Fruit fly (Drosophila melanogaster) whole organism, embryonic: Measurements from ENCODE around the gene AnxB9.
A peak's percentile ranks its signal among the peaks of the same experiment; 100 is the strongest.

ENCODE experiments used
- Asciz ChIP-seq: fragments of 200-800 bp; sonication (Bioruptor generic); optimal IDR thresholded peaks from 2 replicates; lab custom pipeline; 2017; ENCODE audit warnings: missing biosample characterization, mild to moderate bottlenecking, missing genetic modification characterization, missing genetic modification reagents
- Bgb ChIP-seq: fragments of 200-800 bp; sonication (Bioruptor generic); IDR thresholded peaks from 2 replicates; pipeline ENCODE4 v1.3.6; 2022; ENCODE audit warnings: missing biosample characterization, missing genetic modification characterization; ENCODE audit not compliant: partially characterized antibody
- CG10274 ChIP-seq: fragments of 200-800 bp; sonication (Bioruptor generic); optimal IDR thresholded peaks from 3 replicates; lab custom pipeline; 2017; ENCODE audit warnings: missing biosample characterization, mild to moderate bottlenecking, missing genetic modification characterization
- CG11247 ChIP-seq: fragments of 200-800 bp; sonication (Bioruptor generic); IDR thresholded peaks from 2 replicates; pipeline ENCODE4 v1.3.6; 2022; ENCODE audit warnings: missing biosample characterization, missing genetic modification characterization
- CG13894 ChIP-seq: fragments of 200-800 bp; sonication (Bioruptor generic); optimal IDR thresholded peaks from 3 replicates; lab custom pipeline; 2018; ENCODE audit warnings: missing biosample characterization, mild to moderate bottlenecking, missing genetic modification characterization, moderate library complexity
- CG14014 ChIP-seq: fragments of 200-800 bp; sonication (Bioruptor generic); IDR thresholded peaks from 2 replicates; pipeline ENCODE4 v1.3.6; 2022; ENCODE audit warnings: missing biosample characterization, missing genetic modification characterization
- CG1529 ChIP-seq: fragments of 200-800 bp; sonication (Bioruptor generic); optimal IDR thresholded peaks from 3 replicates; lab custom pipeline; 2018; ENCODE audit warnings: missing biosample characterization, missing genetic modification characterization
- CG15479 ChIP-seq: fragments of 200-800 bp; sonication (Bioruptor generic); optimal IDR thresholded peaks from 3 replicates; lab custom pipeline; 2019; ENCODE audit warnings: missing biosample characterization, mild to moderate bottlenecking, missing genetic modification characterization, moderate library complexity
- CG15696 ChIP-seq: fragments of 200-800 bp; sonication (Bioruptor generic); optimal IDR thresholded peaks from 2 replicates; lab custom pipeline; 2019; ENCODE audit warnings: missing biosample characterization, mild to moderate bottlenecking, missing genetic modification characterization, moderate library complexity
- CG2116 ChIP-seq: fragments of 200-800 bp; sonication (Bioruptor generic); optimal IDR thresholded peaks from 3 replicates; lab custom pipeline; 2018; ENCODE audit warnings: missing biosample characterization, mild to moderate bottlenecking, missing genetic modification characterization
- CG32772 ChIP-seq: fragments of 200-800 bp; sonication (Bioruptor generic); IDR thresholded peaks from 2 replicates; pipeline ENCODE4 v1.3.6; 2022; ENCODE audit warnings: missing biosample characterization, missing genetic modification characterization
- CG3407 ChIP-seq: fragments of 200-800 bp; sonication (Bioruptor generic); optimal IDR thresholded peaks from 2 replicates; lab custom pipeline; 2018; ENCODE audit warnings: missing biosample characterization, mild to moderate bottlenecking, missing genetic modification characterization
- CG3726 ChIP-seq: fragments of 200-800 bp; sonication (Bioruptor generic); IDR thresholded peaks from 3 replicates; pipeline ENCODE4, ENCODE4 v1.3.6; 2022; ENCODE audit warnings: missing biosample characterization, missing genetic modification characterization
- CG3995 ChIP-seq: fragments of 200-800 bp; sonication (Bioruptor generic); optimal IDR thresholded peaks from 3 replicates; lab custom pipeline; 2016; ENCODE audit warnings: missing biosample characterization, missing genetic modification characterization
- CG5245 ChIP-seq: fragments of 200-800 bp; sonication (Bioruptor generic); optimal IDR thresholded peaks from 3 replicates; lab custom pipeline; 2016; ENCODE audit warnings: missing biosample characterization, missing genetic modification characterization
- CG5953 ChIP-seq: fragments of 200-800 bp; sonication (Bioruptor generic); IDR thresholded peaks from 2 replicates; pipeline ENCODE4 v1.3.6; 2022; ENCODE audit warnings: missing biosample characterization, missing genetic modification characterization
- CG9727 ChIP-seq: fragments of 200-800 bp; sonication (Bioruptor generic); optimal IDR thresholded peaks from 3 replicates; lab custom pipeline; 2017; ENCODE audit warnings: missing biosample characterization, mild to moderate bottlenecking, missing genetic modification characterization
- CG9932 ChIP-seq: fragments of 200-800 bp; sonication (Bioruptor generic); IDR thresholded peaks from 2 replicates; pipeline ENCODE4 v1.3.6; 2022; ENCODE audit warnings: missing biosample characterization, missing genetic modification characterization
- CHES-1-like ChIP-seq: fragments of 200-800 bp; sonication (Bioruptor generic); optimal IDR thresholded peaks from 2 replicates; lab custom pipeline; 2016; ENCODE audit warnings: missing biosample characterization, missing genetic modification characterization
- D19A ChIP-seq: fragments of 200-800 bp; optimal IDR thresholded peaks from 3 replicates; lab custom pipeline; 2019; ENCODE audit warnings: missing biosample characterization, mild to moderate bottlenecking, missing genetic modification characterization, moderate library complexity
- D19B ChIP-seq: fragments of 200-800 bp; sonication (Bioruptor generic); optimal IDR thresholded peaks from 2 replicates; lab custom pipeline; 2017; ENCODE audit warnings: missing biosample characterization, mild to moderate bottlenecking, missing genetic modification characterization
- E2f1 ChIP-seq: fragments of 200-800 bp; sonication (Bioruptor generic); IDR thresholded peaks from 2 replicates; pipeline ENCODE4 v1.3.6; 2022; ENCODE audit warnings: missing biosample characterization, missing genetic modification characterization
- Fer1 ChIP-seq: fragments of 200-800 bp; sonication (Bioruptor generic); optimal IDR thresholded peaks from 2 replicates; lab custom pipeline; 2017; ENCODE audit warnings: missing biosample characterization, mild to moderate bottlenecking, missing genetic modification characterization
- GATAe ChIP-seq: fragments of 200-800 bp; sonication (Bioruptor generic); conservative IDR thresholded peaks from 2 replicates; pipeline ENCODE4 v1.3.6; 2022; ENCODE audit warnings: missing biosample characterization, missing genetic modification characterization
- Gug ChIP-seq: fragments of 200-800 bp; sonication (Bioruptor generic); IDR thresholded peaks from 4 replicates; pipeline ENCODE4 v1.3.6; 2022; ENCODE audit warnings: missing biosample characterization, missing genetic modification characterization
- Hey ChIP-seq: fragments of 200-800 bp; sonication (Bioruptor generic); optimal IDR thresholded peaks from 3 replicates; lab custom pipeline; 2018; ENCODE audit warnings: missing biosample characterization, mild to moderate bottlenecking, missing genetic modification characterization
- Hr78 ChIP-seq, 2 experiments: fragments of 200-800 bp in 1 of 2; fragments of >200 bp in 1 of 2; sonication (Bioruptor generic) in 1 of 2; optimal IDR thresholded peaks; 2 replicates each; lab custom pipeline; 2017 to 2019; ENCODE audit warnings: missing biosample characterization in 2 of 2, missing genetic modification characterization in 2 of 2, mild to moderate bottlenecking in 1 of 2, moderate library complexity in 1 of 2
- MBD-R2 ChIP-seq: fragments of 200-800 bp; sonication (Bioruptor generic); IDR thresholded peaks from 2 replicates; pipeline ENCODE4 v1.3.6; 2022; ENCODE audit warnings: missing biosample characterization, missing genetic modification characterization
- Myb ChIP-seq: fragments of 200-800 bp; sonication (Bioruptor generic); optimal IDR thresholded peaks from 2 replicates; lab custom pipeline; 2016; ENCODE audit warnings: missing biosample characterization, missing genetic modification characterization
- NfI ChIP-seq: fragments of 200-800 bp; sonication (Bioruptor generic); optimal IDR thresholded peaks from 3 replicates; lab custom pipeline; 2018; ENCODE audit warnings: missing biosample characterization, mild to moderate bottlenecking, missing genetic modification characterization, moderate library complexity
- Oli ChIP-seq: fragments of 200-800 bp; sonication (Bioruptor generic); optimal IDR thresholded peaks from 2 replicates; lab custom pipeline; 2018; ENCODE audit warnings: missing biosample characterization, mild to moderate bottlenecking, missing genetic modification characterization, moderate library complexity
- Ravus ChIP-seq: fragments of 200-800 bp; sonication (Bioruptor generic); IDR thresholded peaks from 2 replicates; pipeline ENCODE4 v1.3.6; 2022; ENCODE audit warnings: missing biosample characterization, missing genetic modification characterization
- abd-A ChIP-seq: fragments of 200-800 bp; sonication (Bioruptor generic); optimal IDR thresholded peaks from 3 replicates; lab custom pipeline; 2019; ENCODE audit warnings: missing biosample characterization, mild to moderate bottlenecking, missing genetic modification characterization, moderate library complexity
- ap ChIP-seq: fragments of 200-800 bp; sonication (Bioruptor generic); IDR thresholded peaks from 2 replicates; pipeline ENCODE4 v1.3.6; 2022; ENCODE audit warnings: missing biosample characterization, missing genetic modification characterization
- bbx ChIP-seq: fragments of 200-800 bp; sonication (Bioruptor generic); IDR thresholded peaks from 2 replicates; pipeline ENCODE4 v1.3.6; 2022; ENCODE audit warnings: missing biosample characterization, missing genetic modification characterization; ENCODE audit not compliant: partially characterized antibody
- bigmax ChIP-seq: fragments of 200-800 bp; sonication (Bioruptor generic); optimal IDR thresholded peaks from 2 replicates; lab custom pipeline; 2018; ENCODE audit warnings: missing biosample characterization, mild to moderate bottlenecking, missing genetic modification characterization
- croc ChIP-seq: fragments of 200-800 bp; sonication (Bioruptor generic); conservative IDR thresholded peaks from 3 replicates; pipeline ENCODE4 v1.3.6; 2022; ENCODE audit warnings: missing biosample characterization, missing genetic modification characterization
- danr ChIP-seq: fragments of 200-800 bp; sonication (Bioruptor generic); IDR thresholded peaks from 2 replicates; pipeline ENCODE4 v1.3.6; 2022; ENCODE audit warnings: missing biosample characterization, missing genetic modification characterization
- disco-r ChIP-seq: fragments of 200-800 bp; sonication (Bioruptor generic); optimal IDR thresholded peaks from 2 replicates; lab custom pipeline; 2016; ENCODE audit warnings: missing biosample characterization, missing genetic modification characterization
- fru ChIP-seq: fragments of >200 bp; optimal IDR thresholded peaks from 2 replicates; lab custom pipeline; 2017
- fu2 ChIP-seq: fragments of 200-800 bp; sonication (Bioruptor generic); optimal IDR thresholded peaks from 2 replicates; lab custom pipeline; 2016; ENCODE audit warnings: missing biosample characterization, missing genetic modification characterization
- grn ChIP-seq: fragments of 200-800 bp; sonication (Bioruptor generic); optimal IDR thresholded peaks from 3 replicates; lab custom pipeline; 2017; ENCODE audit warnings: missing biosample characterization, missing genetic modification characterization
- gsb ChIP-seq: fragments of 200-800 bp; sonication (Bioruptor generic); IDR thresholded peaks from 2 replicates; pipeline ENCODE4 v1.3.6; 2022; ENCODE audit warnings: missing biosample characterization, missing genetic modification characterization
- kah ChIP-seq: fragments of 200-800 bp; sonication (Bioruptor generic); optimal IDR thresholded peaks from 2 replicates; lab custom pipeline; 2018; ENCODE audit warnings: missing biosample characterization, mild to moderate bottlenecking, missing genetic modification characterization
- peb ChIP-seq: fragments of 200-800 bp; sonication (Bioruptor generic); IDR thresholded peaks from 2 replicates; pipeline ENCODE4 v1.3.6; 2022; ENCODE audit warnings: missing biosample characterization, missing genetic modification characterization
- pita ChIP-seq: fragments of 200-800 bp; sonication (Bioruptor generic); optimal IDR thresholded peaks from 2 replicates; lab custom pipeline; 2017; ENCODE audit warnings: missing biosample characterization, mild to moderate bottlenecking, missing genetic modification characterization
- sc ChIP-seq, 3 experiments: fragments of >200 bp in 2 of 3; fragments of 200-800 bp in 1 of 3; sonication (Bioruptor generic) in 1 of 3; optimal IDR thresholded peaks; 2 replicates in 2 of 3; 3 replicates in 1 of 3; lab custom pipeline; 2017; ENCODE audit warnings: mild to moderate bottlenecking in 1 of 3, missing biosample characterization in 1 of 3, missing genetic modification characterization in 1 of 3, missing genetic modification reagents in 1 of 3
- sd ChIP-seq: fragments of 200-800 bp; sonication (Bioruptor generic); optimal IDR thresholded peaks from 3 replicates; lab custom pipeline; 2018; ENCODE audit warnings: missing biosample characterization, mild to moderate bottlenecking, missing genetic modification characterization, moderate library complexity
- stc ChIP-seq: fragments of 200-800 bp; sonication (Bioruptor generic); IDR thresholded peaks from 2 replicates; pipeline ENCODE4 v1.3.6; 2022; ENCODE audit warnings: missing biosample characterization, missing genetic modification characterization
- stwl ChIP-seq: fragments of 200-800 bp; sonication (Bioruptor generic); optimal IDR thresholded peaks from 3 replicates; lab custom pipeline; 2018; ENCODE audit warnings: missing biosample characterization, mild to moderate bottlenecking, missing genetic modification characterization, moderate library complexity

The AnxB9 gene

dm6 chr3R:21097631-21098117, 32.6 kb downstream of the AnxB9 start, which contains the start of gene RhoGAP93B (continued):
- TF ChIP-seq Asciz (GFP tag; lab: Kevin White, UChicago) = no peak
- peak; percentile 86 for TF ChIP-seq CG32772 (GFP tag; lab: Robert Waterston, UW)
- TF ChIP-seq D19B (GFP tag; lab: Kevin White, UChicago) = peak; percentile 35
- peak; percentile 94 for TF ChIP-seq CG14014 (GFP tag; lab: Robert Waterston, UW)
- peak; percentile 33 for TF ChIP-seq grn (GFP tag; lab: Kevin White, UChicago)
- no peak for TF ChIP-seq abd-A (tag; lab: Kevin White, UChicago)
- TF ChIP-seq CG9727 (GFP tag; lab: Kevin White, UChicago) = peak; percentile 90
- peak; percentile 51 for TF ChIP-seq CG3995 (GFP tag; lab: Kevin White, UChicago)
- TF ChIP-seq bbx = peak; percentile 100
- TF ChIP-seq danr (GFP tag; lab: Robert Waterston, UW) = peak; percentile 69; the same call in 1 of the 2 replicates
- TF ChIP-seq CG2116 = peak; percentile 90
- peak; percentile 74 for TF ChIP-seq NfI (GFP tag; lab: Kevin White, UChicago)
- TF ChIP-seq CG11247 (GFP tag; lab: Robert Waterston, UW) = peak; percentile 89
- TF ChIP-seq Ravus (GFP tag; lab: Robert Waterston, UW) = peak; percentile 81
- TF ChIP-seq fu2 (GFP tag; lab: Kevin White, UChicago) = peak; percentile 93
- peak; percentile 12 for TF ChIP-seq kah (GFP tag; lab: Kevin White, UChicago)
- TF ChIP-seq CG3407 (GFP tag; lab: Kevin White, UChicago) = no peak
- TF ChIP-seq stwl (tag; lab: Kevin White, UChicago) = peak; percentile 87
- TF ChIP-seq ap (GFP tag; lab: Robert Waterston, UW) = peak; percentile 76
- TF ChIP-seq CG15696 (tag; lab: Kevin White, UChicago) = peak; percentile 90
- TF ChIP-seq bigmax (GFP tag; lab: Kevin White, UChicago) = no peak
- peak; percentile 92 for TF ChIP-seq Myb (GFP tag; lab: Kevin White, UChicago)
- no peak for TF ChIP-seq Hr78 (GFP tag; optimal IDR thresholded peaks at IDR 0.05; lab: Kevin White, UChicago)
- no peak for TF ChIP-seq pita (GFP tag; lab: Kevin White, UChicago)
- peak; percentile 87 for TF ChIP-seq stc (GFP tag; lab: Robert Waterston, UW)
- peak; percentile 25 for TF ChIP-seq CG10274 (GFP tag; lab: Kevin White, UChicago)
- TF ChIP-seq CG3726 (GFP tag; lab: Robert Waterston, UW) = peak; percentile 86
- TF ChIP-seq CG13894 (tag; lab: Kevin White, UChicago) = no peak
- peak; percentile 70 for TF ChIP-seq D19A (tag; lab: Kevin White, UChicago)
- peak; percentile 73; the same call in 1 of the 2 replicates for TF ChIP-seq GATAe (GFP tag; lab: Robert Waterston, UW)
- TF ChIP-seq fru (lab: Kevin White, UChicago) = no peak
- peak; percentile 100 for TF ChIP-seq Bgb (GFP tag; lab: Robert Waterston, UW)
- peak; percentile 96 for TF ChIP-seq MBD-R2 (GFP tag; lab: Robert Waterston, UW)
- peak; percentile 99 for TF ChIP-seq CG9932 (GFP tag; lab: Robert Waterston, UW)
- peak; percentile 80 for TF ChIP-seq peb (GFP tag; lab: Robert Waterston, UW)
- TF ChIP-seq Gug (GFP tag; lab: Robert Waterston, UW) = peak; percentile 96
- peak; percentile 71; the same call in 2 of the 3 replicates for TF ChIP-seq croc
- peak; percentile 42 for TF ChIP-seq CG1529 (GFP tag; lab: Kevin White, UChicago)
- no peak for TF ChIP-seq sd
- peak; percentile 56 for TF ChIP-seq gsb (GFP tag; lab: Robert Waterston, UW)
- no peak for TF ChIP-seq disco-r (GFP tag; lab: Kevin White, UChicago)
- peak; percentile 95 for TF ChIP-seq E2f1
- peak; percentile 95 for TF ChIP-seq CHES-1-like (GFP tag; lab: Kevin White, UChicago)
- TF ChIP-seq CG5953 (GFP tag; lab: Robert Waterston, UW) = peak; percentile 84
- peak; percentile 88 for TF ChIP-seq Fer1 (GFP tag; lab: Kevin White, UChicago)
- peak; percentile 63 for TF ChIP-seq Oli (tag; lab: Kevin White, UChicago)
- peak; percentile 2 for TF ChIP-seq Hey
- TF ChIP-seq sc (optimal IDR thresholded peaks at IDR 0.05; lab: Kevin White, UChicago) = no peak
- TF ChIP-seq sc (GFP tag; optimal IDR thresholded peaks at IDR 0.05; lab: Kevin White, UChicago) = peak; percentile 28
- TF ChIP-seq CG15479 (GFP tag; lab: Kevin White, UChicago) = peak; percentile 59
- TF ChIP-seq CG5245 = peak; percentile 70
